Fruit fly (Drosophila melanogaster): ENCODE data around the gene tal-AA.

Gene tal-AA

DNA sequence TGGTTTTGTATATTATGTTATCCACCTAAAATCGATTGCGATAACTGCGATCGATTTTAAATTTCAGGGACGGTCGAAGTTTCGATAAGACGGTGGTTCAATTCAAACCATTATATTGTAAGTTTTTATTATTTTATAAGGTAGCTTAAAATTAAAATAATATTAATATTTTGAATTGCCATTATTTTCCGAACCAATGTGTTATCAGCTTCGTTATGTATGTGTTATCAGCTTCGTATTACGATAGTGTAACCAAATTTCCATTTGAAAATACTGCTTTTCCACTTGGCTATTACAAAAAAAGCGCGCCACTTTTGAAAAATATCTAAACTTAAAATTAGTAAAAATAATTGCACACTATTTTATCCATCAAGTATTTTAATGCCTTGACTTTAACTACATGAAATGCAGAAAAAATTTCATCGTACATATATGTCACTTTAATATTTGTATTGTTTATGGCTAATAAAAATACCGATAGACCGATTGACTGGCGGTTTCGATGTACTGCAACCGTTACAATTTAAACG, 27.0 kb downstream of the tal-AA start, which contains the start of gene CG31495 (continued):
- no peak for TF ChIP-seq bowl (GFP tag; IDR thresholded peaks at IDR 0.05)
- TF ChIP-seq Dll (GFP tag; IDR thresholded peaks at IDR 0.05; ENCODE audit: partially characterized antibody), result peak; percentile 60; the same call in 3 of the 4 replicates
- no peak for TF ChIP-seq peb (GFP tag; IDR thresholded peaks at IDR 0.05)
- peak; percentile 43 for TF ChIP-seq sisA (GFP tag; IDR thresholded peaks at IDR 0.05)
- TF ChIP-seq YL-1 (GFP tag; optimal IDR thresholded peaks at IDR 0.05), result peak; percentile 8
- TF ChIP-seq inv (GFP tag; IDR thresholded peaks at IDR 0.05; ENCODE audit: partially characterized antibody), result peak; percentile 38; the same call in 1 of the 2 replicates
- no peak for TF ChIP-seq Jarid2 (GFP tag; optimal IDR thresholded peaks at IDR 0.05)
- TF ChIP-seq CG1832 (GFP tag; optimal IDR thresholded peaks at IDR 0.05), result no peak
- no peak for TF ChIP-seq CG8924 (tag; optimal IDR thresholded peaks at IDR 0.05)
- TF ChIP-seq hb (GFP tag; IDR thresholded peaks at IDR 0.05; ENCODE audit: partially characterized antibody), result no peak
- no peak for TF ChIP-seq disco-r (GFP tag; optimal IDR thresholded peaks at IDR 0.05)
- no peak for TF ChIP-seq CG3281 (GFP tag; optimal IDR thresholded peaks at IDR 0.05)
- no peak for TF ChIP-seq CG11560 (tag; IDR thresholded peaks at IDR 0.05)
- TF ChIP-seq fru (optimal IDR thresholded peaks at IDR 0.05), result no peak
- TF ChIP-seq insv (GFP tag; optimal IDR thresholded peaks at IDR 0.05), result peak in 1 of 2 experiments; percentile 18
- no peak for TF ChIP-seq lab (GFP tag; optimal IDR thresholded peaks at IDR 0.05)
- TF ChIP-seq D (optimal IDR thresholded peaks at IDR 0.05), result no peak
- no peak for TF ChIP-seq D (GFP tag; optimal IDR thresholded peaks at IDR 0.05)
- TF ChIP-seq sna (GFP tag; IDR thresholded peaks at IDR 0.05; ENCODE audit: partially characterized antibody), result no peak
- no peak for TF ChIP-seq CG10979 (tag; optimal IDR thresholded peaks at IDR 0.05)
- TF ChIP-seq CG9727 (GFP tag; optimal IDR thresholded peaks at IDR 0.05), result no peak
- TF ChIP-seq row (GFP tag; IDR thresholded peaks at IDR 0.05), result peak; percentile 80
- peak; percentile 55 for TF ChIP-seq CG8290 (GFP tag; optimal IDR thresholded peaks at IDR 0.05)
- no peak for TF ChIP-seq CG8290 (tag; optimal IDR thresholded peaks at IDR 0.05)
- no peak for TF ChIP-seq abd-A (tag; optimal IDR thresholded peaks at IDR 0.05)
- TF ChIP-seq CG12391 (tag; optimal IDR thresholded peaks at IDR 0.05), result peak; percentile 47
- peak; percentile 13 for TF ChIP-seq chn (GFP tag; optimal IDR thresholded peaks at IDR 0.05)
- peak in 2 of 3 experiments; percentile 19 to 82 for TF ChIP-seq lola (GFP tag; optimal IDR thresholded peaks at IDR 0.05)
- no peak for TF ChIP-seq pita (GFP tag; optimal IDR thresholded peaks at IDR 0.05)
- TF ChIP-seq Meics (GFP tag; optimal IDR thresholded peaks at IDR 0.05), result no peak
- TF ChIP-seq ind (GFP tag; optimal IDR thresholded peaks at IDR 0.05), result peak; percentile 8
- no peak for TF ChIP-seq tx (GFP tag; optimal IDR thresholded peaks at IDR 0.05)
- no peak; the same call in 2 of the 3 replicates for TF ChIP-seq zen2 (GFP tag; IDR thresholded peaks at IDR 0.05; ENCODE audit: partially characterized antibody)
- TF ChIP-seq CG4820 (GFP tag; optimal IDR thresholded peaks at IDR 0.05), result no peak
- TF ChIP-seq dysf (GFP tag; IDR thresholded peaks at IDR 0.05), result no peak
- no peak for TF ChIP-seq sc (optimal IDR thresholded peaks at IDR 0.05)
- no peak for TF ChIP-seq sc (GFP tag; optimal IDR thresholded peaks at IDR 0.05)
- peak; percentile 44 for TF ChIP-seq CG15514 (GFP tag; optimal IDR thresholded peaks at IDR 0.05)
- TF ChIP-seq CG9932 (GFP tag; IDR thresholded peaks at IDR 0.05), result peak; percentile 60
- peak; percentile 43 for TF ChIP-seq bbx (GFP tag; IDR thresholded peaks at IDR 0.05; ENCODE audit: partially characterized antibody)
- no peak for TF ChIP-seq trh (GFP tag; optimal IDR thresholded peaks at IDR 0.05)
- peak; percentile 85 for TF ChIP-seq CG30020 (tag; optimal IDR thresholded peaks at IDR 0.05)
- no peak for TF ChIP-seq CG4282 (GFP tag; optimal IDR thresholded peaks at IDR 0.05)
- no peak for TF ChIP-seq CG12071 (GFP tag; optimal IDR thresholded peaks at IDR 0.05)
- no peak for TF ChIP-seq ken (GFP tag; IDR thresholded peaks at IDR 0.05)
- peak; percentile 15 for TF ChIP-seq Dip3 (GFP tag; optimal IDR thresholded peaks at IDR 0.05)
- peak; percentile 95 for TF ChIP-seq CG7357 (GFP tag; IDR thresholded peaks at IDR 0.05)
- TF ChIP-seq CG13624 (GFP tag; optimal IDR thresholded peaks at IDR 0.05), result peak; percentile 21
- TF ChIP-seq da (GFP tag; optimal IDR thresholded peaks at IDR 0.05), result no peak
- TF ChIP-seq CG1233 (GFP tag; optimal IDR thresholded peaks at IDR 0.05), result no peak
- TF ChIP-seq CG31388 (GFP tag; optimal IDR thresholded peaks at IDR 0.05), result no peak
